Fruit fly (Drosophila melanogaster): ENCODE data around the gene PolD3.
A peak's percentile ranks its signal among the peaks of the same experiment; 100 is the strongest.

The PolD3 gene

DNA sequence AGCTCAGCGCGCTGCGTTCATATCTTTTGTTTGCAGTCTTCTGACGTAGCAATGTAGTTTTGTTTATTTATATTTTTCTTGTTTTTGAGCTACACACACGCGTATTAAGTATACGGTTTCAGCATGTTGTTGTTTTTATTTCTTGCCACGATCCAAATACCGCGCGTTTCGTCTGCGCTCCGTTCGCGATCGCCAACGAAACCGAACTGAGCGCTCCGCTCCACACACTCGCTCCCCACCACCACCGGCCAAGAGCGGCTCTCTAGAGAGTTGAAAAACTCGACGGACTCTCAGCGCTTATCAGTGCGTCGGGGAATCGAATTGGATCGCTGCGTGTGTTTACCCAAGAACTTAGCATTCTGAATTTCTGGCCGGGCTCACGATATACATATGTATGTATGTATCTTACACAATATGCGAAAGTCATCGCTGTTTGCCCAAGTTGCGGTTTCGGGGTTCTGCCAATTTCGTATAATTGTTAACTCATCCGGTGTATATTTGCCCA lies 8.4 kb upstream of the PolD3 start, which contains the start of gene yuri:
TSS of gene yuri (minus strand) at position 210 of the 505 bp plus-strand sequence.
- TF ChIP-seq Crg-1 (GFP tag; optimal IDR thresholded peaks at IDR 0.05) (peak; percentile 7), CG11617 (GFP tag; optimal IDR thresholded peaks at IDR 0.05) (peak; percentile 0), cnc (optimal IDR thresholded peaks at IDR 0.05) (peak in 1 of 2 experiments; percentile 5), Clk (GFP tag; optimal IDR thresholded peaks at IDR 0.05) (no peak), kay (GFP tag; ENCODE audit: borderline replicate concordance) (no peak), pad (GFP tag; optimal IDR thresholded peaks at IDR 0.05) (peak; percentile 38), CG7101 (tag; optimal IDR thresholded peaks at IDR 0.05) (peak; percentile 38), CG5204 (GFP tag; optimal IDR thresholded peaks at IDR 0.05) (no peak), bab1 (GFP tag; optimal IDR thresholded peaks at IDR 0.05) (peak; percentile 74), CG12768 (GFP tag; optimal IDR thresholded peaks at IDR 0.05) (peak; percentile 50), cic (GFP tag; optimal IDR thresholded peaks at IDR 0.05) (peak; percentile 73), tj (GFP tag; optimal IDR thresholded peaks at IDR 0.05) (peak; percentile 78), CG33017 (tag; optimal IDR thresholded peaks at IDR 0.05) (no peak), toe (GFP tag; optimal IDR thresholded peaks at IDR 0.05) (no peak), CG14711 (tag; optimal IDR thresholded peaks at IDR 0.05) (no peak), Hr96 (GFP tag; optimal IDR thresholded peaks at IDR 0.05) (peak; percentile 17), CG7045 (GFP tag; optimal IDR thresholded peaks at IDR 0.05) (no peak), ovo (GFP tag; optimal IDR thresholded peaks at IDR 0.05) (no peak), Mnt (GFP tag; optimal IDR thresholded peaks at IDR 0.05) (peak; percentile 72), CG1620 (GFP tag; optimal IDR thresholded peaks at IDR 0.05) (peak; percentile 33)

DNA sequence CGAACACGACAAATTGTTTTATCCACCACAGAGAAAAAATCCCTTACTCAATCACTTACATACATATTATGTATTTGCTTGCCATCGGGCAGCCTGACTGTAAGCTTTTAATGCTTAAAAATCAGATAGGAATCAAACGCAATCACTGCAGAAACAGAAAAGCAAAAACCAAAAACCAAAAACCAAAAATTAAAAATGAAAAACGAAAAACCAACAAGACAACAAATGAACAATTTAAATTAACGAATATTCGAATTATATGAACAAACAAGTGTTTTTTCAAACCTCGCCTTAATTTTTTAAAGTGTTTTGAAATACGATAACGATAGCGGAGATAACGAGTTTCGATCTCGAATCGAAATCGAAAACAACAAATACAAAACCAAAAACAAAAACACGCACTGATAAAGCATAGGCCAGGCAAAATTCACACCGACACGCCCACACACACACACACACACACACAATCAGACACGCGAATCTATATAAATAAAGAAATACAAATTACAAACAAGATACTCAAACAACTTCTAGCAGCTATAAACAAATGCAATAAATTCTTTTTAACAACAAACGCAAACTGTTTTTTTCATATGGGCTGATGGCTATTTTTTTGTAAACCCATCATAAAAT lies 1.8 kb downstream of the PolD3 start:
- TF ChIP-seq Hr96 (GFP tag; optimal IDR thresholded peaks at IDR 0.05) (peak; percentile 5), CG7101 (tag; optimal IDR thresholded peaks at IDR 0.05) (peak; percentile 21), CG14711 (tag; optimal IDR thresholded peaks at IDR 0.05) (peak; percentile 29), pad (GFP tag; optimal IDR thresholded peaks at IDR 0.05) (no peak)

DNA sequence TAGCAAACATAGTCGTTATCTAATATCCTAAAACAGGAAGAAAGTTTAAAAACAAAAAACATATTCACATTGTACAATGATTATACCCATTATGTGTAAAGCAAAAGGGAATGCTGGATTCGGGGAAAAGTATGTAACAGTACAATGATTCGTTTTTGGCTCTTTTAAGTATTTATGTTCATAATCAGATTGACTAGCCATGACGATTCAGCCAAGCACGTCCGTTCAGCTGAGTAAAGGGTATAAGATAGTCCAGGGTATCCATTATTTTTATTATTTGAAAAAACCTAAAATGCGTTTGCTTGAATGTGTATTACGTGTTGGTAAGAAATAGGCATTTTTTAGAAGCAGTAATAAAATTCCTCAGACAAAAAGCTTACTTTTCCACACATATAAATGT lies 6.4 kb downstream of the PolD3 start:
- TF ChIP-seq tj (GFP tag; optimal IDR thresholded peaks at IDR 0.05) (no peak), Clk (GFP tag; optimal IDR thresholded peaks at IDR 0.05) (no peak), CG11617 (GFP tag; optimal IDR thresholded peaks at IDR 0.05) (no peak), Mnt (GFP tag; optimal IDR thresholded peaks at IDR 0.05) (no peak), ovo (GFP tag; optimal IDR thresholded peaks at IDR 0.05) (no peak), bab1 (GFP tag; optimal IDR thresholded peaks at IDR 0.05) (no peak), cic (GFP tag; optimal IDR thresholded peaks at IDR 0.05) (no peak), cnc (optimal IDR thresholded peaks at IDR 0.05) (no peak), CG1620 (GFP tag; optimal IDR thresholded peaks at IDR 0.05) (no peak), CG14711 (tag; optimal IDR thresholded peaks at IDR 0.05) (no peak)

DNA sequence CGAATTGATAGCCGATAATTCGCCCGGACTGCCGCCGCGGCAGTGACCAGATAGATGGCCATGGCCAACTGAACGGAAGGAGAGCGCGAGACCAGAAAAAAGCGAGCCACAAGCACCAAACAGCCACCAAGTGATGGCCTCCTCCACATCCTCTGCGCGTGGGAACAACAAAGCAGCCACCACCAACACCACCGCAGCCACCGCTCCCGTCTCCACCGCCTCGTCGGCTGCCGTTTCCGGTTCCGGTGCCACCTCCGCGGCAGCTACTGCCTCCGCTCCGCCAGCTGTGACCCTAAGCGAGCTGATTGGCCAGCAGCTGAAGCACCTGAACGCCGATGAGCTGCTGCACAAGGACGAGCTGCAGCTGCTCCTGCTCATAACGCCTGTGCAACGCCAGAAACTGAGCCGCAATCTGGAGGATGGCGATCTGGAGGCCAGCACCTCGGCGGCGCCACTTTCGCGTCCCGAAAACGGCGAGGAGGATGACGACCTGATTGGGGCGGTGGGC lies 7.0 kb downstream of the PolD3 start:
- TF ChIP-seq CG11617 (GFP tag; optimal IDR thresholded peaks at IDR 0.05), result no peak
- no peak for TF ChIP-seq bab1 (GFP tag; optimal IDR thresholded peaks at IDR 0.05)
- TF ChIP-seq ovo (GFP tag; optimal IDR thresholded peaks at IDR 0.05), result no peak
- no peak for TF ChIP-seq kay (GFP tag; ENCODE audit: borderline replicate concordance)
- TF ChIP-seq CG7045 (GFP tag; optimal IDR thresholded peaks at IDR 0.05), result no peak
- no peak for TF ChIP-seq Crg-1 (GFP tag; optimal IDR thresholded peaks at IDR 0.05)
- no peak for TF ChIP-seq cic (GFP tag; optimal IDR thresholded peaks at IDR 0.05)
- TF ChIP-seq Clk (GFP tag; optimal IDR thresholded peaks at IDR 0.05), result no peak
- TF ChIP-seq Mnt (GFP tag; optimal IDR thresholded peaks at IDR 0.05), result no peak
- TF ChIP-seq tj (GFP tag; optimal IDR thresholded peaks at IDR 0.05), result no peak
- TF ChIP-seq Hr96 (GFP tag; optimal IDR thresholded peaks at IDR 0.05), result no peak
- TF ChIP-seq cnc (optimal IDR thresholded peaks at IDR 0.05), result no peak
- TF ChIP-seq toe (GFP tag; optimal IDR thresholded peaks at IDR 0.05), result no peak
- TF ChIP-seq CG33017 (tag; optimal IDR thresholded peaks at IDR 0.05), result no peak
- TF ChIP-seq CG12768 (GFP tag; optimal IDR thresholded peaks at IDR 0.05), result no peak
- TF ChIP-seq CG5204 (GFP tag; optimal IDR thresholded peaks at IDR 0.05), result no peak

DNA sequence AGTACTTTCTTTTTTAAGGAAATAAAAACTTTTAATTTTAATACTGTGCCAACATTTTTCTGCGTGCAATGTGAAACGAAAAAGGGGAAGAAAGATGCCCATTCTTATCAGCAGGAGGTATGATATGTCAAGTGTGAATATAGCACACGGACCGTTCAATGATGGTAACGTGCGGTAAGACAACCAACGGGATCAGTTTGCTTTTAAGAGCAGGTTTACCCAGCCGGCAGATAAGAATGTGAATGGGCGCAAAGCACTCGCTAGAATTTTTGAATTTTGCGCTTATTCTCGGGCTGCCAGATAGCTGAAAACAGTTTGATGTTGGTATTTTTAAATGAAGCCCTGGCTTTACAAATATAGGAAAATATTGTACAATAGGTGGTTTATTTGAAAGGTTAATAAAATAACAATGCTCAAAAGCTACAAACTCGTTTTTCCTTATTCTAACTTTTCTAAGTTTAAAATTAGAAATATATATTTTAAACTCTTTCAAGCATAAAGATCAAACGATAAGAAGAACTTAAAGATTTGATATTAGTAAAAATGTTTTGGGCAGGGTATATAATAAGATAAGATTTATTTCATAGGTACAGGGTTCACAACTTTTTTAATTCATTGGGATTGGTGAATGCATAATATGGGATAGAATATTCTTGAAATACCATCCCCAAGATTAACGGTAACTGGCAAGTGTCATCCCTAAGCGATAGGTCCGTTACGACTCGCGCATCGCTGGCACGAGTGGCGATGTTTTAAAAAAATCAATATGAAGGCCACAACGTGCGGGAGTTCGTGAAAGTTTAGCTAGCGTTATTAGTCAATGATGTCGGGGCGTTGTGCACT lies 7.7 kb downstream of the PolD3 start, which contains the start of gene dao:
TSS of gene dao (plus strand) at position 717 of the 843 bp plus-strand sequence.
- TF ChIP-seq CG5204 (GFP tag; optimal IDR thresholded peaks at IDR 0.05), result peak; percentile 59
- TF ChIP-seq pad (GFP tag; optimal IDR thresholded peaks at IDR 0.05), result peak; percentile 73
- peak; percentile 61 for TF ChIP-seq ovo (GFP tag; optimal IDR thresholded peaks at IDR 0.05)
- TF ChIP-seq bab1 (GFP tag; optimal IDR thresholded peaks at IDR 0.05), result no peak
- peak; percentile 19 for TF ChIP-seq toe (GFP tag; optimal IDR thresholded peaks at IDR 0.05)
- TF ChIP-seq cnc (optimal IDR thresholded peaks at IDR 0.05), result no peak
- peak; percentile 12 for TF ChIP-seq CG7045 (GFP tag; optimal IDR thresholded peaks at IDR 0.05)

DNA sequence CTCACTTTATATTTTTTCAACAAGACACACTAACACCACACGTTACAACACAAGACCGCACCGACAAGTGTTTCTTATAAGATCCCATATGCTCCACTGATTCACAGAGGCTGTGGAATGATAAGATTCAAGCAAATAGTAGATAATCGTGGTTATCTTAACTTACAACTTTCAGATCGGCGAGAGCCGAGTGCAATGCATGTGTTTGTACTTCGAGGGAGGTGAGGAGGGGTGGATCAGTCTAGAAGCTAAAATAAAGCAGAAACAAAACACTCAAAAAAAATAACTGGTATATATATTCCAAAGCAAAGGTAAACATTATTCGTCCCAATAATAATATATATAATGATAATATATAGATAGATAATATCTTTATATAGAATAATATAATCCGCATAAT lies 8.5 kb downstream of the PolD3 start, which contains the start of gene ZnT35C:
TSS of gene ZnT35C (minus strand) at position 101 of the 400 bp plus-strand sequence.
- no peak for TF ChIP-seq CG1620 (GFP tag; optimal IDR thresholded peaks at IDR 0.05)
- TF ChIP-seq CG14711 (tag; optimal IDR thresholded peaks at IDR 0.05), result no peak
